Fruit fly (Drosophila melanogaster): ENCODE results near the gene mtg.

The mtg gene

DNA sequence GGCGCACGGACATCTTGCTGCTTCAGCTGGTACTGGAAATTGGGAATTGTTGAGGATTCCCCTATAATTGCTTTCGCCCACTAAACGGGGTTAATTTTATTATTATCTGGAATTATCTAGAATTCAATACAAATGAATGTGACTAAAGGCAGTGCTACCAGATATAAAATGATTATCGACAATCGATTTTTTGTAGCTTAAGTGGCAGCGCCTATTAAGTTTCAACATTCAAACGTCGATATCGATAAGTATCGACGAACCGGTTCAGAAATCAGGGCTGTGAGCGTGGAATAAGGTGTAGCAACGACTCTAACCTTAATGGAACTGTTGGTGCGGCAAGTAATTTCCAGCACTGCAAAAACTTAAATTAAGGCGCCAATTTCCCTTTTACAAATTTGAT, 54.8 kb downstream of the mtg start, which contains the start of gene Sgt1 (continued):
- TF ChIP-seq CrebB (tag; optimal IDR thresholded peaks at IDR 0.05) = peak; percentile 41
- no peak for TF ChIP-seq disco-r (GFP tag; optimal IDR thresholded peaks at IDR 0.05)
- TF ChIP-seq exex (tag; optimal IDR thresholded peaks at IDR 0.05) = peak; percentile 73
- no peak for TF ChIP-seq slp2 (GFP tag; optimal IDR thresholded peaks at IDR 0.05)
- TF ChIP-seq HLH54F (GFP tag; optimal IDR thresholded peaks at IDR 0.05) = peak; percentile 62
- TF ChIP-seq caup (GFP tag; optimal IDR thresholded peaks at IDR 0.05; ENCODE audit: severe bottlenecking) = peak; percentile 16
- no peak for TF ChIP-seq CG6765 (GFP tag; optimal IDR thresholded peaks at IDR 0.05)
- no peak for TF ChIP-seq Meics (GFP tag; optimal IDR thresholded peaks at IDR 0.05)
- TF ChIP-seq CG14441 (GFP tag; IDR thresholded peaks at IDR 0.05) = no peak
- TF ChIP-seq CG13123 (GFP tag; optimal IDR thresholded peaks at IDR 0.05) = no peak
- TF ChIP-seq rib (GFP tag; IDR thresholded peaks at IDR 0.05) = no peak
- no peak for TF ChIP-seq Mrtf (GFP tag; IDR thresholded peaks at IDR 0.05)
- peak; percentile 98 for TF ChIP-seq CG10267 (tag; optimal IDR thresholded peaks at IDR 0.05)
- no peak for TF ChIP-seq TFAM (GFP tag; optimal IDR thresholded peaks at IDR 0.05)
- no peak for TF ChIP-seq CG6683 (GFP tag; optimal IDR thresholded peaks at IDR 0.05)
- TF ChIP-seq psq (GFP tag; optimal IDR thresholded peaks at IDR 0.05) = no peak
- TF ChIP-seq NFAT (GFP tag; IDR thresholded peaks at IDR 0.05) = peak; percentile 66; the same call in 1 of the 2 replicates
- no peak for TF ChIP-seq CG10431 (GFP tag; optimal IDR thresholded peaks at IDR 0.05)
- peak; percentile 57 for TF ChIP-seq vvl (GFP tag; IDR thresholded peaks at IDR 0.05)
- TF ChIP-seq Oaz (GFP tag; IDR thresholded peaks at IDR 0.05) = no peak
- peak; percentile 72 for TF ChIP-seq vnd (GFP tag; IDR thresholded peaks at IDR 0.05; ENCODE audit: partially characterized antibody)
- TF ChIP-seq CG18011 (GFP tag; optimal IDR thresholded peaks at IDR 0.05) = no peak
- no peak for TF ChIP-seq CG14050 (GFP tag; IDR thresholded peaks at IDR 0.05)
- no peak for TF ChIP-seq CG9437 (GFP tag; optimal IDR thresholded peaks at IDR 0.05)
- no peak for TF ChIP-seq CG31441 (GFP tag; IDR thresholded peaks at IDR 0.05)
- no peak for TF ChIP-seq CG8089 (GFP tag; optimal IDR thresholded peaks at IDR 0.05)
- no peak for TF ChIP-seq emc (GFP tag; optimal IDR thresholded peaks at IDR 0.05)
- TF ChIP-seq unpg (GFP tag; optimal IDR thresholded peaks at IDR 0.05) = no peak
- TF ChIP-seq CG6175 (GFP tag; IDR thresholded peaks at IDR 0.05) = no peak
- TF ChIP-seq CG18476 (GFP tag; optimal IDR thresholded peaks at IDR 0.05) = no peak
- no peak for TF ChIP-seq CG1647 (GFP tag; optimal IDR thresholded peaks at IDR 0.05)
- peak; percentile 84 for TF ChIP-seq CG2116 (GFP tag; optimal IDR thresholded peaks at IDR 0.05)
- 0 out of 2 replicates have a peak, but pooled peaks have one; percentile 9 for TF ChIP-seq CG8765 (GFP tag; IDR thresholded peaks at IDR 0.05)
- TF ChIP-seq Kr (GFP tag; optimal IDR thresholded peaks at IDR 0.05) = no peak
- no peak for TF ChIP-seq CG3838 (GFP tag; optimal IDR thresholded peaks at IDR 0.05)
- 0 out of 2 replicates have a peak, but pooled peaks have one; percentile 4 for TF ChIP-seq CG32532 (GFP tag; IDR thresholded peaks at IDR 0.05)
- no peak for TF ChIP-seq luna (GFP tag; optimal IDR thresholded peaks at IDR 0.05)
- TF ChIP-seq Hmx (GFP tag; optimal IDR thresholded peaks at IDR 0.05) = no peak
- no peak for TF ChIP-seq CG16779 (GFP tag; IDR thresholded peaks at IDR 0.05)
- no peak for TF ChIP-seq ftz-f1 (GFP tag; optimal IDR thresholded peaks at IDR 0.05)
- no peak for TF ChIP-seq Lim3 (GFP tag; IDR thresholded peaks at IDR 0.05)
- peak; percentile 84 for TF ChIP-seq CG12659 (GFP tag; optimal IDR thresholded peaks at IDR 0.05)
- TF ChIP-seq CG1792 (GFP tag; optimal IDR thresholded peaks at IDR 0.05) = peak; percentile 57
- no peak for TF ChIP-seq CG11085 (GFP tag; IDR thresholded peaks at IDR 0.05)
- TF ChIP-seq dimm (GFP tag; IDR thresholded peaks at IDR 0.05) = no peak
- no peak for TF ChIP-seq CG31388 (GFP tag; optimal IDR thresholded peaks at IDR 0.05)
- no peak for TF ChIP-seq Doc2 (GFP tag; IDR thresholded peaks at IDR 0.05)
- TF ChIP-seq Stat92E (GFP tag; optimal IDR thresholded peaks at IDR 0.05) = peak in 1 of 3 experiments; percentile 86
- TF ChIP-seq aop (GFP tag; IDR thresholded peaks at IDR 0.05) = no peak
- peak; percentile 46 for TF ChIP-seq CG12391 (tag; optimal IDR thresholded peaks at IDR 0.05)
- TF ChIP-seq CG15479 (GFP tag; optimal IDR thresholded peaks at IDR 0.05) = no peak
- peak; percentile 84 for TF ChIP-seq CG14860 (GFP tag; IDR thresholded peaks at IDR 0.05; ENCODE audit: partially characterized antibody)

Data from whole organism, embryonic.